Fruit fly (Drosophila melanogaster) Kc167 (cell line): Measurements from ENCODE around the gene Poc1.

Source experiments
- Myc ChIP-seq: fragments of >200 bp; optimal IDR thresholded peaks from 2 replicates; lab custom pipeline; 2017; ENCODE audit warnings: missing external identifiers
- Sin3A ChIP-seq: fragments of >200 bp; optimal IDR thresholded peaks from 2 replicates; lab custom pipeline; 2018; ENCODE audit warnings: missing external identifiers
- h ChIP-seq: fragments of >200 bp; optimal IDR thresholded peaks from 3 replicates; lab custom pipeline; 2018; ENCODE audit warnings: missing external identifiers
- psq ChIP-seq: fragments of >200 bp; optimal IDR thresholded peaks from 2 replicates; lab custom pipeline; 2017; ENCODE audit warnings: missing external identifiers
- ttk ChIP-seq: sonication (Bioruptor generic); optimal IDR thresholded peaks from 2 replicates; lab custom pipeline; 2017; ENCODE audit warnings: missing external identifiers

DNA sequence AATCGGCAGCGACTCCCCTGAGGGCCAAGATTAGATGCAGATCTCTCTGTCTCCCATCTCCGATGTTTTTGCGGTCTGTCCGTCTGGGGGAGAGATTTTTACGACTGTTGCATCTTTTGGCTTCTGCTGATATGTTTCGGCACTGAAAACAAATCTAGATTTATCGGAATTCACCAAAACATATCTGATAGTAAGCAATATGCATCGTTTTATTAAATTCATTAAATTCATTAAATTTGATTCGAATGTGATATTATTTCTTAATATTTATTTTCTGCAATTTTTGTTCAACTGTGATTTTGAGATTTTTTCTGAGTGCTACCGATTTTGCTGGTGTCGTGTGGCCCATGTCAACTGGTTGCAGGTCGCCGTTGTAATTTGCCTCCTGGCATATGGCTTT is 3.7 kb upstream of the Poc1 start:
- TF ChIP-seq h (no peak), Sin3A (no peak), psq (no peak), ttk (lab: Kevin White, UChicago) (no peak), Myc (lab: Kevin White, UChicago) (no peak)
